Worm (Caenorhabditis elegans) whole organism, midembryonic: ENCODE measurements around the gene F53H2.3.

Experiments
- T22C8.4 ChIP-seq: fragments of 200-800 bp; sonication (Bioruptor generic); IDR thresholded peaks from 2 replicates; pipeline ENCODE4 v1.3.6; 2022; ENCODE audit warnings: missing genetic modification characterization, missing compliant biosample characterization
- cog-1 ChIP-seq: sonication (generic microtip); optimal IDR thresholded peaks from 2 replicates; lab custom pipeline; 2016; ENCODE audit warnings: missing genetic modification characterization, missing compliant biosample characterization
- flt-1 ChIP-seq: fragments of 200-800 bp; sonication (Bioruptor generic); IDR thresholded peaks from 2 replicates; pipeline ENCODE4 v1.3.6; 2022; ENCODE audit warnings: missing genetic modification characterization, missing compliant biosample characterization
- klf-2 ChIP-seq: fragments of 200-800 bp; sonication (Bioruptor generic); conservative IDR thresholded peaks from 2 replicates; pipeline ENCODE4 v1.3.6; 2022; ENCODE audit warnings: missing genetic modification reagents, missing genetic modification characterization, missing compliant biosample characterization
- med-1 ChIP-seq: sonication (generic microtip); optimal IDR thresholded peaks from 2 replicates; lab custom pipeline; 2017; ENCODE audit warnings: missing genetic modification characterization, mild to moderate bottlenecking, missing compliant biosample characterization, antibody characterized with exemption, missing genetic modification reagents; ENCODE audit not compliant: insufficient read depth
- ref-1 ChIP-seq: fragments of 200-800 bp; sonication (Bioruptor generic); conservative IDR thresholded peaks from 2 replicates; pipeline ENCODE4 v1.3.6; 2022; ENCODE audit warnings: missing genetic modification reagents, missing genetic modification characterization, missing compliant biosample characterization
- tab-1 ChIP-seq: fragments of 200-800 bp; sonication (Bioruptor generic); IDR thresholded peaks from 2 replicates; pipeline ENCODE4 v1.3.6; 2022; ENCODE audit warnings: missing genetic modification characterization, missing compliant biosample characterization
- ztf-23 ChIP-seq: fragments of 200-800 bp; sonication (Bioruptor generic); IDR thresholded peaks from 2 replicates; pipeline ENCODE4 v1.3.6; 2022; ENCODE audit warnings: missing genetic modification reagents, missing genetic modification characterization, missing compliant biosample characterization
- ztf-29 ChIP-seq: fragments of 200-800 bp; sonication (Bioruptor generic); IDR thresholded peaks from 2 replicates; pipeline ENCODE4 v1.3.6; 2022; ENCODE audit warnings: missing genetic modification reagents, missing genetic modification characterization, missing compliant biosample characterization

DNA sequence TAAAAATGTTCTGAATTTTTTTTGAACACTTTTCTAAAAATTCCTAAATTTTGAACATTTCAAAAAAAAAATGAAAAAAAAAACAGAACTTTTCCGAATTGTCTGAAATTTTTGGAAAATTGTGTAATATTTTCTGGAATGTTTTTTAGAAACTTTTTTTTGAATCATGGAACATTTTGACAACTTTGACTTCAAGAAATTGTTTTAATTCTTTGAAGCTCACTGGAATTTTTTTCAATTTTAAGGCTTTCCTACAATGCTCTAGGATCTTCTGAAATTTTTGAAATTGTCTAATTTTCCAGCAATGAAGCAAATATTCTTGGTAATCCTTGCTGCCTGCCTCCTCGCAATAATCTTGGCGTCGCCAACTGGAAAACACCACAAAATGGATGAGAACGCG, 36.3 kb downstream of the F53H2.3 start, which contains the start of gene ins-35:
- TF ChIP-seq ref-1 (GFP tag; lab: Robert Waterston, UW), result no peak
- TF ChIP-seq flt-1 (GFP tag; lab: Robert Waterston, UW), result no peak
- TF ChIP-seq cog-1, result no peak
- TF ChIP-seq T22C8.4 (GFP tag; lab: Robert Waterston, UW), result no peak
- TF ChIP-seq klf-2 (GFP tag; lab: Robert Waterston, UW), result no peak
- no peak for TF ChIP-seq tab-1 (GFP tag; lab: Robert Waterston, UW)
- no peak for TF ChIP-seq med-1 (GFP tag; lab: Kevin White, UChicago)
- no peak for TF ChIP-seq ztf-29
- no peak for TF ChIP-seq ztf-23
